Fruit fly (Drosophila melanogaster): Measurements from ENCODE around the gene Oatp33Ea.

The Oatp33Ea gene

DNA sequence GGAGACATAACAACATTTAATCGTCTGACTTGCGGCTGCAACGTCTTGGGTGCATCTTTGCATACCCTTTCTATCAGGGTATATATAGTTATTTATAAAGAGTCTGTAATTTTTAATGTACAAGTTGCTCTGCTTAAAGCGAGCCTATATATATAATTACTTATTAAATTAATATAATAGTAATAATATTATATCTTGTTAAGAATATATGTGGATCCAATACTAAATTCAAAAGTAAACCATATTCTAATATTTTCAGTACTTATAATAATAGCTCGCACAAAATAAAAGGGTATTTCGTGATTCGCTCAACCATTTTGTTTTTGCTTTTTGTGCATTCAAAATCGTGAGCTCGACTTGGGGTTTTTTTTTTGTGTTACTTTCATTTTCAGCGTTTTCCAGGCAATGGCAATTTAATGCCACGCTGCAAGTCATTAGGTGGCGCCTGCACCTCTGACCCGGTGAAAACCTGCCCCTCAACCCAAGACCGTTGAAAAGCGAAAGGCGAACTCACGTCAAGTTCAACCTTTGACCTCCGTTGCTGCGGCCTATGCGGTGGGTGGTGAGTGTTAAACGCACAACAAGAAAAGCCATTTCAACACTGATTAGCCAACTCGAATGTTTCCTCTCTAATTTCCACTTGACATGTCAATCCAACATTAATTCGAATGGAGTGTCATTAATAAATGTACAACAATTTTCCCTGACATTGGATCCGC lies 40.3 kb upstream of the Oatp33Ea start (continued):
- no peak for TF ChIP-seq Stat92E (GFP tag; optimal IDR thresholded peaks at IDR 0.05)
- peak; percentile 22 for TF ChIP-seq phol (tag; optimal IDR thresholded peaks at IDR 0.05)
- TF ChIP-seq mirr (GFP tag; optimal IDR thresholded peaks at IDR 0.05), result no peak
- no peak for TF ChIP-seq dysf (GFP tag; IDR thresholded peaks at IDR 0.05)

dm6 chr2L:12483866-12484554 lies 38.3 kb upstream of the Oatp33Ea start:
- TF ChIP-seq Trl (optimal IDR thresholded peaks at IDR 0.05) (peak; percentile 83 to 91), Trl (GFP tag; optimal IDR thresholded peaks at IDR 0.05) (peak; percentile 88), D19B (GFP tag; optimal IDR thresholded peaks at IDR 0.05) (peak; percentile 66), CG9727 (GFP tag; optimal IDR thresholded peaks at IDR 0.05) (peak; percentile 83), NC2β (GFP tag; optimal IDR thresholded peaks at IDR 0.05) (peak; percentile 87), hb (GFP tag; IDR thresholded peaks at IDR 0.05; ENCODE audit: partially characterized antibody) (no peak), CG1602 (GFP tag; optimal IDR thresholded peaks at IDR 0.05) (peak; percentile 80), Scr (GFP tag; IDR thresholded peaks at IDR 0.05; ENCODE audit: partially characterized antibody) (no peak), ase (GFP tag; IDR thresholded peaks at IDR 0.05) (peak; percentile 81; the same call in 2 of the 3 replicates), CG6272 (GFP tag; IDR thresholded peaks at IDR 0.05) (no peak; the same call in 1 of the 2 replicates), CG4730 (GFP tag; IDR thresholded peaks at IDR 0.05) (peak; percentile 83; the same call in 1 of the 2 replicates), Dad (GFP tag; optimal IDR thresholded peaks at IDR 0.05) (peak; percentile 82), Dref (GFP tag; IDR thresholded peaks at IDR 0.05) (no peak), CG34376 (GFP tag; optimal IDR thresholded peaks at IDR 0.05) (peak; percentile 81), bigmax (GFP tag; optimal IDR thresholded peaks at IDR 0.05) (no peak), lmd (GFP tag; IDR thresholded peaks at IDR 0.05) (peak; percentile 90), stwl (tag; optimal IDR thresholded peaks at IDR 0.05) (peak; percentile 24), sc (optimal IDR thresholded peaks at IDR 0.05) (no peak), sc (GFP tag; optimal IDR thresholded peaks at IDR 0.05) (peak; percentile 86), CG1024 (GFP tag; IDR thresholded peaks at IDR 0.05) (0 out of 2 replicates have a peak, but pooled peaks have one; percentile 50), twi (tag; optimal IDR thresholded peaks at IDR 0.05) (peak; percentile 80), schlank (tag; optimal IDR thresholded peaks at IDR 0.05) (peak; percentile 77), NC2α (GFP tag; optimal IDR thresholded peaks at IDR 0.05) (peak; percentile 69), CoRest (tag; optimal IDR thresholded peaks at IDR 0.05) (peak; percentile 93), grau (tag; optimal IDR thresholded peaks at IDR 0.05) (peak; percentile 99), CG10321 (GFP tag; IDR thresholded peaks at IDR 0.05) (peak; percentile 61; the same call in 1 of the 2 replicates), CG14667 (GFP tag; IDR thresholded peaks at IDR 0.05) (no peak; the same call in 1 of the 2 replicates), Lhr (GFP tag; optimal IDR thresholded peaks at IDR 0.05) (peak; percentile 50), sens-2 (GFP tag; IDR thresholded peaks at IDR 0.05) (peak; percentile 70), trh (GFP tag; optimal IDR thresholded peaks at IDR 0.05) (no peak), abd-A (tag; optimal IDR thresholded peaks at IDR 0.05) (peak; percentile 87), D19A (tag; optimal IDR thresholded peaks at IDR 0.05) (peak; percentile 77), CG4328 (GFP tag; optimal IDR thresholded peaks at IDR 0.05) (peak; percentile 84), CG10462 (GFP tag; optimal IDR thresholded peaks at IDR 0.05) (peak; percentile 67), cato (GFP tag; optimal IDR thresholded peaks at IDR 0.05; ENCODE audit: borderline replicate concordance) (peak; percentile 86), CG10654 (GFP tag; optimal IDR thresholded peaks at IDR 0.05) (peak; percentile 80), kni (GFP tag; optimal IDR thresholded peaks at IDR 0.05) (peak; percentile 83), eyg (GFP tag; optimal IDR thresholded peaks at IDR 0.05) (peak; percentile 88), CG10979 (tag; optimal IDR thresholded peaks at IDR 0.05) (peak; percentile 87), Bteb2 (GFP tag; optimal IDR thresholded peaks at IDR 0.05) (peak; percentile 87), dan (GFP tag; IDR thresholded peaks at IDR 0.05) (no peak), zen (tag; optimal IDR thresholded peaks at IDR 0.05) (peak; percentile 65), Hmr (GFP tag; optimal IDR thresholded peaks at IDR 0.05) (peak; percentile 82)
